Fruit fly (Drosophila melanogaster) whole organism, embryonic: ENCODE data around the gene Tpr2.

Experiments
- CG10209 ChIP-seq: fragments of 200-800 bp; sonication (Bioruptor generic); optimal IDR thresholded peaks from 3 replicates; lab custom pipeline; 2017; ENCODE audit warnings: missing biosample characterization, mild to moderate bottlenecking, missing genetic modification characterization, missing genetic modification reagents
- CG10959 ChIP-seq: fragments of 200-800 bp; sonication (Bioruptor generic); IDR thresholded peaks from 2 replicates; pipeline ENCODE4 v1.3.6; 2022; ENCODE audit warnings: missing biosample characterization, missing genetic modification characterization
- CG11504 ChIP-seq: fragments of 200-800 bp; sonication (Bioruptor generic); optimal IDR thresholded peaks from 3 replicates; lab custom pipeline; 2019; ENCODE audit warnings: missing biosample characterization, mild to moderate bottlenecking, missing genetic modification characterization, moderate library complexity
- CG12391 ChIP-seq: fragments of 200-800 bp; sonication (Bioruptor generic); optimal IDR thresholded peaks from 3 replicates; lab custom pipeline; 2018; ENCODE audit warnings: missing biosample characterization, mild to moderate bottlenecking, missing genetic modification characterization, moderate library complexity
- CG15011 ChIP-seq: fragments of 200-800 bp; sonication (Bioruptor generic); optimal IDR thresholded peaks from 3 replicates; lab custom pipeline; 2018; ENCODE audit warnings: missing biosample characterization, mild to moderate bottlenecking, missing genetic modification characterization
- CG32532 ChIP-seq: fragments of 200-800 bp; sonication (Bioruptor generic); IDR thresholded peaks from 2 replicates; pipeline ENCODE4 v1.3.6; 2022; ENCODE audit warnings: missing biosample characterization, missing genetic modification characterization
- CG34376 ChIP-seq: fragments of 200-800 bp; sonication (Bioruptor generic); optimal IDR thresholded peaks from 2 replicates; lab custom pipeline; 2018; ENCODE audit warnings: missing biosample characterization, mild to moderate bottlenecking, missing genetic modification characterization
- CG3995 ChIP-seq: fragments of 200-800 bp; sonication (Bioruptor generic); optimal IDR thresholded peaks from 3 replicates; lab custom pipeline; 2016; ENCODE audit warnings: missing biosample characterization, missing genetic modification characterization
- CG4328 ChIP-seq: fragments of 200-800 bp; sonication (Bioruptor generic); optimal IDR thresholded peaks from 3 replicates; lab custom pipeline; 2017; ENCODE audit warnings: missing biosample characterization, missing genetic modification reagents, missing genetic modification characterization
- CG4617 ChIP-seq: fragments of 200-800 bp; sonication (Bioruptor generic); optimal IDR thresholded peaks from 3 replicates; lab custom pipeline; 2016; ENCODE audit warnings: missing biosample characterization, missing genetic modification characterization, borderline replicate concordance
- CG6254 ChIP-seq: fragments of 200-800 bp; sonication (Bioruptor generic); optimal IDR thresholded peaks from 3 replicates; lab custom pipeline; 2017; ENCODE audit warnings: mild to moderate bottlenecking, missing biosample characterization, missing genetic modification reagents, missing genetic modification characterization
- CG7372 ChIP-seq: fragments of 200-800 bp; sonication (Bioruptor generic); IDR thresholded peaks from 2 replicates; pipeline ENCODE4 v1.3.6; 2022; ENCODE audit warnings: missing biosample characterization, missing genetic modification characterization
- CG7745 ChIP-seq: fragments of 200-800 bp; sonication (Bioruptor generic); optimal IDR thresholded peaks from 2 replicates; lab custom pipeline; 2018; ENCODE audit warnings: missing biosample characterization, mild to moderate bottlenecking, missing genetic modification characterization, moderate library complexity
- CG8478 ChIP-seq: fragments of >200 bp; optimal IDR thresholded peaks from 2 replicates; lab custom pipeline; 2018
- CG9215 ChIP-seq: fragments of 200-800 bp; sonication (Bioruptor generic); IDR thresholded peaks from 2 replicates; pipeline ENCODE4 v1.3.6; 2022; ENCODE audit warnings: missing biosample characterization, missing genetic modification characterization
- CHES-1-like ChIP-seq: fragments of 200-800 bp; sonication (Bioruptor generic); optimal IDR thresholded peaks from 2 replicates; lab custom pipeline; 2016; ENCODE audit warnings: missing biosample characterization, missing genetic modification characterization
- CTCF ChIP-seq: fragments of 200-800 bp; sonication (Bioruptor generic); optimal IDR thresholded peaks from 2 replicates; lab custom pipeline; 2017; ENCODE audit warnings: missing biosample characterization, mild to moderate bottlenecking, missing genetic modification characterization, moderate library complexity
- Dp ChIP-seq: fragments of 200-800 bp; sonication (Bioruptor generic); optimal IDR thresholded peaks from 2 replicates; lab custom pipeline; 2018; ENCODE audit warnings: missing biosample characterization, mild to moderate bottlenecking, missing genetic modification characterization, moderate library complexity
- Drgx ChIP-seq: fragments of 200-800 bp; sonication (Bioruptor generic); IDR thresholded peaks from 2 replicates; pipeline ENCODE4 v1.3.6; 2022; ENCODE audit warnings: missing biosample characterization, missing genetic modification characterization
- HLH4C ChIP-seq: fragments of 200-800 bp; sonication (Bioruptor generic); IDR thresholded peaks from 3 replicates; pipeline ENCODE4 v1.3.6; 2022; ENCODE audit warnings: missing biosample characterization, missing genetic modification characterization; ENCODE audit not compliant: partially characterized antibody
- Hand ChIP-seq: fragments of 200-800 bp; sonication (Bioruptor generic); optimal IDR thresholded peaks from 2 replicates; lab custom pipeline; 2017; ENCODE audit warnings: mild to moderate bottlenecking, missing biosample characterization, missing genetic modification reagents, missing genetic modification characterization
- Hmx ChIP-seq: fragments of 200-800 bp; sonication (Bioruptor generic); optimal IDR thresholded peaks from 2 replicates; lab custom pipeline; 2016; ENCODE audit warnings: missing biosample characterization, missing genetic modification characterization
- Med ChIP-seq: fragments of 200-800 bp; sonication (Bioruptor generic); peaks from one replicate; lab custom pipeline; 2016; ENCODE audit warnings: missing biosample characterization, missing genetic modification characterization, mild to moderate bottlenecking, inconsistent platforms, moderate library complexity
- Ssrp ChIP-seq: fragments of 200-800 bp; sonication (Bioruptor generic); optimal IDR thresholded peaks from 2 replicates; lab custom pipeline; 2018; ENCODE audit warnings: missing biosample characterization, mild to moderate bottlenecking, missing genetic modification characterization, moderate library complexity
- Usf ChIP-seq: fragments of 200-800 bp; sonication (Bioruptor generic); optimal IDR thresholded peaks from 2 replicates; lab custom pipeline; 2017; ENCODE audit warnings: missing genotype, missing biosample characterization, missing genetic modification characterization
- Vsx1 ChIP-seq: fragments of 200-800 bp; sonication (Bioruptor generic); optimal IDR thresholded peaks from 2 replicates; lab custom pipeline; 2017; ENCODE audit warnings: missing biosample characterization, mild to moderate bottlenecking, missing genetic modification characterization, missing genetic modification reagents
- amos ChIP-seq: fragments of 200-800 bp; sonication (Bioruptor generic); IDR thresholded peaks from 2 replicates; pipeline ENCODE4 v1.3.6; 2022; ENCODE audit warnings: missing biosample characterization, missing genetic modification characterization; ENCODE audit not compliant: partially characterized antibody
- ato ChIP-seq: fragments of 200-800 bp; sonication (Bioruptor generic); IDR thresholded peaks from 2 replicates; pipeline ENCODE4 v1.3.6; 2022; ENCODE audit warnings: missing biosample characterization, missing genetic modification characterization; ENCODE audit not compliant: partially characterized antibody
- bab2 ChIP-seq: fragments of 200-800 bp; sonication (Bioruptor generic); optimal IDR thresholded peaks from 2 replicates; lab custom pipeline; 2016; ENCODE audit warnings: missing biosample characterization, missing genetic modification characterization
- bigmax ChIP-seq: fragments of 200-800 bp; sonication (Bioruptor generic); optimal IDR thresholded peaks from 2 replicates; lab custom pipeline; 2018; ENCODE audit warnings: missing biosample characterization, mild to moderate bottlenecking, missing genetic modification characterization
- chif ChIP-seq, 2 experiments: fragments of 200-800 bp; sonication (Bioruptor generic); optimal IDR thresholded peaks; 3 replicates each; lab custom pipeline; 2016; ENCODE audit warnings: missing biosample characterization in 2 of 2, missing genetic modification characterization in 2 of 2
- eve ChIP-seq, 2 experiments: fragments of >200 bp; optimal IDR thresholded peaks; 2 replicates each; lab custom pipeline; 2017; ENCODE audit warnings: missing biosample characterization in 2 of 2, missing genetic modification characterization in 2 of 2
- fd102C ChIP-seq: fragments of 200-800 bp; sonication (Bioruptor generic); optimal IDR thresholded peaks from 2 replicates; lab custom pipeline; 2018; ENCODE audit warnings: missing biosample characterization, mild to moderate bottlenecking, missing genetic modification characterization, moderate library complexity
- hbn ChIP-seq: fragments of 200-800 bp; sonication (Bioruptor generic); IDR thresholded peaks from 2 replicates; pipeline ENCODE4 v1.3.6; 2022; ENCODE audit warnings: missing biosample characterization, missing genetic modification characterization; ENCODE audit not compliant: partially characterized antibody
- knrl ChIP-seq: fragments of 200-800 bp; sonication (Bioruptor generic); IDR thresholded peaks from 3 replicates; pipeline ENCODE4 v1.3.6; 2022; ENCODE audit warnings: missing biosample characterization, missing genetic modification characterization; ENCODE audit not compliant: partially characterized antibody
- luna ChIP-seq: fragments of 200-800 bp; sonication (Bioruptor generic); optimal IDR thresholded peaks from 2 replicates; lab custom pipeline; 2016; ENCODE audit warnings: missing biosample characterization, missing genetic modification characterization
- mirr ChIP-seq: fragments of 200-800 bp; sonication (Bioruptor generic); optimal IDR thresholded peaks from 3 replicates; lab custom pipeline; 2018; ENCODE audit warnings: missing biosample characterization, mild to moderate bottlenecking, missing genetic modification characterization
- mld ChIP-seq: fragments of 200-800 bp; sonication (Bioruptor generic); IDR thresholded peaks from 3 replicates; pipeline ENCODE4 v1.3.6; 2022; ENCODE audit warnings: missing biosample characterization, missing genetic modification characterization; ENCODE audit not compliant: partially characterized antibody
- peb ChIP-seq: fragments of 200-800 bp; sonication (Bioruptor generic); IDR thresholded peaks from 2 replicates; pipeline ENCODE4 v1.3.6; 2022; ENCODE audit warnings: missing biosample characterization, missing genetic modification characterization
- pros ChIP-seq: fragments of 200-800 bp; sonication (Bioruptor generic); optimal IDR thresholded peaks from 3 replicates; lab custom pipeline; 2019; ENCODE audit warnings: missing biosample characterization, mild to moderate bottlenecking, missing genetic modification characterization, moderate library complexity
- sd ChIP-seq: fragments of 200-800 bp; sonication (Bioruptor generic); optimal IDR thresholded peaks from 3 replicates; lab custom pipeline; 2018; ENCODE audit warnings: missing biosample characterization, mild to moderate bottlenecking, missing genetic modification characterization, moderate library complexity
- slbo ChIP-seq: fragments of 200-800 bp; sonication (Bioruptor generic); IDR thresholded peaks from 2 replicates; pipeline ENCODE4 v1.3.6; 2022; ENCODE audit warnings: missing biosample characterization, missing genetic modification characterization
- tap ChIP-seq: fragments of 200-800 bp; optimal IDR thresholded peaks from 3 replicates; lab custom pipeline; 2019; ENCODE audit warnings: missing biosample characterization, mild to moderate bottlenecking, missing genetic modification characterization, moderate library complexity
- tin ChIP-seq: fragments of 200-800 bp; sonication (Bioruptor generic); optimal IDR thresholded peaks from 3 replicates; lab custom pipeline; 2016; ENCODE audit warnings: missing biosample characterization, missing genetic modification characterization
- tio ChIP-seq: fragments of 200-800 bp; sonication (Bioruptor generic); optimal IDR thresholded peaks from 2 replicates; lab custom pipeline; 2017; ENCODE audit warnings: missing biosample characterization, missing genetic modification characterization, inconsistent platforms
- twi ChIP-seq: fragments of 200-800 bp; optimal IDR thresholded peaks from 2 replicates; lab custom pipeline; 2019; ENCODE audit warnings: missing biosample characterization, mild to moderate bottlenecking, missing genetic modification characterization, moderate library complexity
- unc-4 ChIP-seq: fragments of 200-800 bp; sonication (Bioruptor generic); IDR thresholded peaks from 2 replicates; pipeline ENCODE4 v1.3.6; 2022; ENCODE audit warnings: missing biosample characterization, missing genetic modification characterization; ENCODE audit not compliant: partially characterized antibody
- zfh2 ChIP-seq: fragments of 200-800 bp; sonication (Bioruptor generic); optimal IDR thresholded peaks from 2 replicates; lab custom pipeline; 2016; ENCODE audit warnings: missing biosample characterization, missing genetic modification characterization

Tpr2 gene

DNA sequence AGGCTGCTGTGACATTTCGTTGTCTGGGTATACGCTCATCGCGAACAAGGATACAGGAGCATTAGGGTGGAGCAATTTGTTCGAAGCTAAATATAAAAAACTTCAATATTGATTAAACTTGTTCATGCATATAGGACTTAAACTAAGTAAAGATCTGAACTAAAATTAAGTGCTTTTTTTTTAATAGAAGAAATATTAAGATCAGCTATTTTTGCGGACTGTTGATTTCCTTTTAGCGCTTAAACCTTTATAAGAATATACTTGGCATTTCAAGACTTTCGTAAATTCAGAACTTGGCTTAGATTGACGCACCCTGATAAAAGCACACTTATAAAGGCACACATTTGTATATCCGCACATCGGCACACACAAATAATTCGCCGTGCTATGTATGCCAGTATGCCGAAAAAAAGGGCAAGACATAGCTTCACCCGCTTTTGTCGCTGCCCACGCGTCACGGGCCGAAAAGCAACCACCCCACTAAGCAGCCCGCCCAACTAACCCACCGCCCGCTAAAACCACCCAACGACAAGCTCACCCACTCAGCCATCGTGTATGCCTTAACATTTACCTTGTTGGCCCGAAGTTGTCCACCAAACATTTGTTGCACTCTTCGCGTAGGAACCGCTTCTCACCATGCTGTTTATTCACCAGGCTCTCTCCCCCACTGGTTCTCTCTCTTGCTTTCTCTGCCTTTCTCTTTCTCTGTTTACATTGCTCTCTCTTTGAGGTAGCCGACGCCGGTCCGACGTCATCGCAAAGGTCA is 56.5 kb downstream of the Tpr2 start (continued):
- TF ChIP-seq Hmx (no peak), Med (GFP tag; lab: Kevin White, UChicago) (peak; percentile 76), tap (tag; lab: Kevin White, UChicago) (peak; percentile 25), knrl (GFP tag; lab: Robert Waterston, UW) (no peak), CG32532 (GFP tag; lab: Robert Waterston, UW) (peak; percentile 57; the same call in 1 of the 2 replicates), unc-4 (GFP tag; lab: Robert Waterston, UW) (no peak), CG7745 (tag; lab: Kevin White, UChicago) (no peak), Usf (no peak), Vsx1 (GFP tag; lab: Kevin White, UChicago) (peak; percentile 7), peb (GFP tag; lab: Robert Waterston, UW) (no peak), Dp (GFP tag; lab: Kevin White, UChicago) (no peak), ato (GFP tag; lab: Robert Waterston, UW) (no peak), twi (no peak), CG12391 (tag; lab: Kevin White, UChicago) (peak; percentile 64), CG8478 (lab: Kevin White, UChicago) (no peak), CG34376 (peak; percentile 74), bab2 (peak; percentile 35), amos (GFP tag; lab: Robert Waterston, UW) (no peak), tio (GFP tag; lab: Kevin White, UChicago) (peak; percentile 27), CG6254 (GFP tag; lab: Kevin White, UChicago) (no peak), slbo (GFP tag; lab: Robert Waterston, UW) (peak; percentile 34), CG10959 (GFP tag; lab: Robert Waterston, UW) (no peak), hbn (GFP tag; lab: Robert Waterston, UW) (no peak), Drgx (GFP tag; lab: Robert Waterston, UW) (peak; percentile 61; the same call in 1 of the 2 replicates), zfh2 (GFP tag; lab: Kevin White, UChicago) (peak; percentile 48), CG4328 (peak; percentile 38), sd (tag; lab: Kevin White, UChicago) (no peak), Hand (GFP tag; lab: Kevin White, UChicago) (peak; percentile 90), chif (GFP tag; optimal IDR thresholded peaks at IDR 0.05; lab: Kevin White, UChicago) (no peak)

DNA sequence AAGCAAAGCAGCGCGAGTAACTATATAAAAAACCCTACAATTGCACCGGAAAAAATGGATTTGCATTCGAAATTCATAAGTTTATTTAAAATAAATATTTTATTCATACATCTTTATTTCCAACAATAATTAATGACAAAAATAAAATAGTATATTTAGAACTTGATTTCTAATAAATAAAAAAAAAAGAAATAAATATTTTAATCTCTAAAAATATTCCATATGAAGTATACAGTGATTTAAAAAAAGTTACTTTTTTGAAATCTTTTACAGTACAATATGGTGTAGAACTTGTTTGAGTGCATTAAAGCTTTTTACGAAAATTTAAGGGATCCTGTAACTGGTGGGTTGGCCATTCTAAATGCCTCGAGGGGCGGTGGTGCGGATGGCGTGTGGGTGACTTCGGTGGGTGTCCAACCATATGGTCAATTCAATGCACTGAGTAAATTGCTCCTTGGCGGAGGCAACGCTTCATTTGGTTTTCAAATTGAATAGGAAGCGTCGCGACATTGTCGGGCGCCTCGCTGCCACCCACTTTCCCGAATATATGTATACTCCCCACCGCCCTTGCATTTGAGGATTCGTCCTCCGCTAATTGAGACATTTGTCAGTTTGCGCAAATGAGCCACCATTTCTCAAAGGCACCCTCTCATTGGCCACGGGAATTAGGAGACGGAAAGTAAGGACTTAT is 57.2 kb downstream of the Tpr2 start:
- TF ChIP-seq ato (GFP tag; lab: Robert Waterston, UW) (no peak), bigmax (GFP tag; lab: Kevin White, UChicago) (no peak), CG15011 (GFP tag; lab: Kevin White, UChicago) (no peak), CG10209 (peak; percentile 10), CG11504 (tag; lab: Kevin White, UChicago) (peak; percentile 54), CG9215 (no peak), tin (GFP tag; lab: Kevin White, UChicago) (no peak), mld (GFP tag; lab: Robert Waterston, UW) (0 out of 3 replicates have a peak, but pooled peaks have one; percentile 51), eve (GFP tag; optimal IDR thresholded peaks at IDR 0.05; lab: Kevin White, UChicago) (no peak), fd102C (GFP tag; lab: Kevin White, UChicago) (no peak), CTCF (GFP tag; lab: Kevin White, UChicago) (no peak), CG3995 (no peak), HLH4C (GFP tag; lab: Robert Waterston, UW) (no peak), luna (GFP tag; lab: Kevin White, UChicago) (no peak), pros (GFP tag; lab: Kevin White, UChicago) (no peak), CG4617 (GFP tag; lab: Kevin White, UChicago) (no peak), CHES-1-like (GFP tag; lab: Kevin White, UChicago) (no peak), Ssrp (tag; lab: Kevin White, UChicago) (no peak), mirr (GFP tag; lab: Kevin White, UChicago) (no peak), CG7372 (no peak)
